Fruit fly (Drosophila melanogaster) whole organism, embryonic: ENCODE measurements around the gene Kah.

ENCODE experiments used
- ATbp ChIP-seq: fragments of 200-800 bp; sonication (Bioruptor generic); optimal IDR thresholded peaks from 2 replicates; lab custom pipeline; 2017; ENCODE audit warnings: missing biosample characterization, mild to moderate bottlenecking, missing genetic modification characterization, missing genetic modification reagents
- Adf1 ChIP-seq: fragments of 200-800 bp; sonication (Bioruptor generic); IDR thresholded peaks from 2 replicates; pipeline ENCODE4 v1.3.6; 2022; ENCODE audit warnings: missing biosample characterization, missing genetic modification characterization
- Antp ChIP-seq: fragments of 200-800 bp; sonication (Bioruptor generic); optimal IDR thresholded peaks from 3 replicates; lab custom pipeline; 2016; ENCODE audit warnings: missing biosample characterization, missing genetic modification characterization
- B-H1 ChIP-seq: fragments of 200-800 bp; sonication (Bioruptor generic); IDR thresholded peaks from 3 replicates; pipeline ENCODE4 v1.3.6; 2022; ENCODE audit warnings: missing biosample characterization, missing genetic modification characterization
- CG12391 ChIP-seq: fragments of 200-800 bp; sonication (Bioruptor generic); optimal IDR thresholded peaks from 3 replicates; lab custom pipeline; 2018; ENCODE audit warnings: missing biosample characterization, mild to moderate bottlenecking, missing genetic modification characterization, moderate library complexity
- CG13123 ChIP-seq: fragments of 200-800 bp; sonication (Bioruptor generic); optimal IDR thresholded peaks from 2 replicates; lab custom pipeline; 2016; ENCODE audit warnings: missing biosample characterization, missing genetic modification characterization
- CG13424 ChIP-seq: fragments of 200-800 bp; sonication (Bioruptor generic); optimal IDR thresholded peaks from 2 replicates; lab custom pipeline; 2019; ENCODE audit warnings: missing biosample characterization, mild to moderate bottlenecking, missing genetic modification characterization, moderate library complexity
- CG14014 ChIP-seq: fragments of 200-800 bp; sonication (Bioruptor generic); IDR thresholded peaks from 2 replicates; pipeline ENCODE4 v1.3.6; 2022; ENCODE audit warnings: missing biosample characterization, missing genetic modification characterization
- CG14710 ChIP-seq: fragments of 200-800 bp; sonication (Bioruptor generic); optimal IDR thresholded peaks from 3 replicates; lab custom pipeline; 2019; ENCODE audit warnings: missing biosample characterization, mild to moderate bottlenecking, missing genetic modification characterization, moderate library complexity
- CG15601 ChIP-seq: fragments of 200-800 bp; sonication (Bioruptor generic); optimal IDR thresholded peaks from 3 replicates; lab custom pipeline; 2019; ENCODE audit warnings: missing biosample characterization, mild to moderate bottlenecking, missing genetic modification characterization, moderate library complexity
- CG15696 ChIP-seq: fragments of 200-800 bp; sonication (Bioruptor generic); optimal IDR thresholded peaks from 2 replicates; lab custom pipeline; 2019; ENCODE audit warnings: missing biosample characterization, mild to moderate bottlenecking, missing genetic modification characterization, moderate library complexity
- CG17802 ChIP-seq: fragments of 200-800 bp; sonication (Bioruptor generic); optimal IDR thresholded peaks from 2 replicates; lab custom pipeline; 2018; ENCODE audit warnings: missing biosample characterization, mild to moderate bottlenecking, missing genetic modification characterization, moderate library complexity
- CG17912 ChIP-seq: fragments of 200-800 bp; sonication (Bioruptor generic); optimal IDR thresholded peaks from 2 replicates; lab custom pipeline; 2018; ENCODE audit warnings: missing biosample characterization, mild to moderate bottlenecking, missing genetic modification characterization
- CG2875 ChIP-seq: fragments of 200-800 bp; sonication (Bioruptor generic); optimal IDR thresholded peaks from 2 replicates; lab custom pipeline; 2017; ENCODE audit warnings: missing biosample characterization, mild to moderate bottlenecking, missing genetic modification characterization, missing genetic modification reagents
- CG33557 ChIP-seq: fragments of 200-800 bp; sonication (Bioruptor generic); optimal IDR thresholded peaks from 2 replicates; lab custom pipeline; 2019; ENCODE audit warnings: missing biosample characterization, mild to moderate bottlenecking, missing genetic modification characterization, moderate library complexity
- CG3726 ChIP-seq: fragments of 200-800 bp; sonication (Bioruptor generic); IDR thresholded peaks from 3 replicates; pipeline ENCODE4, ENCODE4 v1.3.6; 2022; ENCODE audit warnings: missing biosample characterization, missing genetic modification characterization
- CG6813 ChIP-seq: fragments of 200-800 bp; sonication (Bioruptor generic); optimal IDR thresholded peaks from 2 replicates; lab custom pipeline; 2017; ENCODE audit warnings: missing biosample characterization, missing genetic modification characterization, mild to moderate bottlenecking, moderate library complexity, missing genetic modification reagents
- CG6854 ChIP-seq: fragments of 200-800 bp; sonication (Bioruptor generic); optimal IDR thresholded peaks from 3 replicates; lab custom pipeline; 2017; ENCODE audit warnings: missing biosample characterization, mild to moderate bottlenecking, missing genetic modification characterization
- CG7372 ChIP-seq: fragments of 200-800 bp; sonication (Bioruptor generic); IDR thresholded peaks from 2 replicates; pipeline ENCODE4 v1.3.6; 2022; ENCODE audit warnings: missing biosample characterization, missing genetic modification characterization
- CG7745 ChIP-seq: fragments of 200-800 bp; sonication (Bioruptor generic); optimal IDR thresholded peaks from 2 replicates; lab custom pipeline; 2018; ENCODE audit warnings: missing biosample characterization, mild to moderate bottlenecking, missing genetic modification characterization, moderate library complexity
- CG8089 ChIP-seq: fragments of 200-800 bp; sonication (Bioruptor generic); optimal IDR thresholded peaks from 3 replicates; lab custom pipeline; 2016; ENCODE audit warnings: missing biosample characterization, missing genetic modification characterization
- CG8478 ChIP-seq: fragments of >200 bp; optimal IDR thresholded peaks from 2 replicates; lab custom pipeline; 2018
- CG9797 ChIP-seq: fragments of 200-800 bp; sonication (Bioruptor generic); optimal IDR thresholded peaks from 3 replicates; lab custom pipeline; 2018; ENCODE audit warnings: missing biosample characterization, mild to moderate bottlenecking, missing genetic modification characterization
- Camta ChIP-seq: fragments of 200-800 bp; sonication (Bioruptor generic); optimal IDR thresholded peaks from 2 replicates; lab custom pipeline; 2016; ENCODE audit warnings: missing biosample characterization, missing genetic modification characterization
- Ets65A ChIP-seq: fragments of 200-800 bp; sonication (Bioruptor generic); peaks from one replicate; lab custom pipeline; 2016; ENCODE audit warnings: missing biosample characterization, missing genetic modification characterization
- HLH54F ChIP-seq: fragments of 200-800 bp; sonication (Bioruptor generic); optimal IDR thresholded peaks from 3 replicates; lab custom pipeline; 2016; ENCODE audit warnings: missing biosample characterization, missing genetic modification characterization
- Hr39 ChIP-seq: fragments of >200 bp; optimal IDR thresholded peaks from 2 replicates; lab custom pipeline; 2017
- Mes4 ChIP-seq: fragments of 200-800 bp; sonication (Bioruptor generic); optimal IDR thresholded peaks from 2 replicates; lab custom pipeline; 2016; ENCODE audit warnings: missing biosample characterization, missing genetic modification characterization
- TFAM ChIP-seq: fragments of 200-800 bp; sonication (Bioruptor generic); optimal IDR thresholded peaks from 2 replicates; lab custom pipeline; 2017; ENCODE audit warnings: missing biosample characterization, missing genetic modification characterization, inconsistent platforms
- Trl ChIP-seq, 3 experiments: fragments of >200 bp in 2 of 3; fragments of 200-800 bp in 1 of 3; sonication (Bioruptor generic) in 1 of 3; optimal IDR thresholded peaks; 2 replicates in 1 of 3; 3 replicates in 2 of 3; lab custom pipeline; 2016 to 2017; ENCODE audit warnings: missing biosample characterization in 1 of 3, missing genetic modification characterization in 1 of 3
- bcd ChIP-seq: fragments of 200-800 bp; sonication (Bioruptor generic); optimal IDR thresholded peaks from 2 replicates; lab custom pipeline; 2017; ENCODE audit warnings: missing biosample characterization, mild to moderate bottlenecking, missing genetic modification characterization
- bigmax ChIP-seq: fragments of 200-800 bp; sonication (Bioruptor generic); optimal IDR thresholded peaks from 2 replicates; lab custom pipeline; 2018; ENCODE audit warnings: missing biosample characterization, mild to moderate bottlenecking, missing genetic modification characterization
- cad ChIP-seq: fragments of >200 bp; optimal IDR thresholded peaks from 2 replicates; lab custom pipeline; 2017; ENCODE audit warnings: missing biosample characterization, missing genetic modification characterization
- caup ChIP-seq: fragments of 200-800 bp; sonication (Bioruptor generic); optimal IDR thresholded peaks from 3 replicates; lab custom pipeline; 2017; ENCODE audit warnings: missing biosample characterization, mild to moderate bottlenecking, missing genetic modification characterization, moderate library complexity; ENCODE audit not compliant: severe bottlenecking
- chm ChIP-seq: fragments of 200-800 bp; sonication (Bioruptor generic); IDR thresholded peaks from 2 replicates; pipeline ENCODE4 v1.3.6; 2022; ENCODE audit warnings: missing biosample characterization, missing genetic modification characterization
- ci ChIP-seq: fragments of 200-800 bp; sonication (Bioruptor generic); IDR thresholded peaks from 3 replicates; pipeline ENCODE4 v1.3.6; 2022; ENCODE audit warnings: missing biosample characterization, missing genetic modification characterization
- dimm ChIP-seq: fragments of 200-800 bp; sonication (Bioruptor generic); IDR thresholded peaks from 2 replicates; pipeline ENCODE4 v1.3.6; 2022; ENCODE audit warnings: missing biosample characterization, missing genetic modification characterization
- dmrt11E ChIP-seq: fragments of 200-800 bp; sonication (Bioruptor generic); optimal IDR thresholded peaks from 3 replicates; lab custom pipeline; 2018; ENCODE audit warnings: missing biosample characterization, mild to moderate bottlenecking, missing genetic modification characterization, moderate library complexity
- ems ChIP-seq: fragments of 200-800 bp; sonication (Bioruptor generic); optimal IDR thresholded peaks from 3 replicates; lab custom pipeline; 2016; ENCODE audit warnings: missing biosample characterization, missing genetic modification characterization
- eve ChIP-seq, 2 experiments: fragments of >200 bp; optimal IDR thresholded peaks; 2 replicates each; lab custom pipeline; 2017; ENCODE audit warnings: missing biosample characterization in 2 of 2, missing genetic modification characterization in 2 of 2
- gem ChIP-seq: fragments of 200-800 bp; sonication (Bioruptor generic); optimal IDR thresholded peaks from 2 replicates; lab custom pipeline; 2019; ENCODE audit warnings: missing biosample characterization, mild to moderate bottlenecking, missing genetic modification characterization, moderate library complexity
- mam ChIP-seq: fragments of 200-800 bp; sonication (Bioruptor generic); optimal IDR thresholded peaks from 3 replicates; lab custom pipeline; 2016; ENCODE audit warnings: missing biosample characterization, missing genetic modification characterization
- onecut ChIP-seq: fragments of 200-800 bp; sonication (Bioruptor generic); IDR thresholded peaks from 2 replicates; pipeline ENCODE4 v1.3.6; 2022; ENCODE audit warnings: missing biosample characterization, missing genetic modification characterization
- prd ChIP-seq, 3 experiments: fragments of >200 bp in 2 of 3; fragments of 200-800 bp in 1 of 3; sonication (Bioruptor generic) in 1 of 3; optimal IDR thresholded peaks in 2 of 3; IDR thresholded peaks in 1 of 3; 2 replicates in 2 of 3; 3 replicates in 1 of 3; pipeline versions ENCODE4 v1.3.6 to Lab custom; 2017 to 2022; ENCODE audit warnings: missing biosample characterization in 1 of 3, missing genetic modification characterization in 1 of 3
- run ChIP-seq: fragments of 200-800 bp; sonication (Bioruptor generic); optimal IDR thresholded peaks from 3 replicates; lab custom pipeline; 2018; ENCODE audit warnings: missing biosample characterization, mild to moderate bottlenecking, missing genetic modification characterization
- sens-2 ChIP-seq: fragments of 200-800 bp; sonication (Bioruptor generic); IDR thresholded peaks from 2 replicates; pipeline ENCODE4 v1.3.6; 2022; ENCODE audit warnings: missing biosample characterization, missing genetic modification characterization
- so ChIP-seq: fragments of 200-800 bp; sonication (Bioruptor generic); IDR thresholded peaks from 3 replicates; pipeline ENCODE4 v1.3.6; 2022; ENCODE audit warnings: missing biosample characterization, missing genetic modification characterization
- sob ChIP-seq: fragments of 200-800 bp; sonication (Bioruptor generic); IDR thresholded peaks from 2 replicates; pipeline ENCODE4 v1.3.6; 2022; ENCODE audit warnings: missing biosample characterization, missing genetic modification characterization
- unc-4 ChIP-seq: fragments of 200-800 bp; sonication (Bioruptor generic); IDR thresholded peaks from 2 replicates; pipeline ENCODE4 v1.3.6; 2022; ENCODE audit warnings: missing biosample characterization, missing genetic modification characterization; ENCODE audit not compliant: partially characterized antibody
- wdn ChIP-seq: fragments of 200-800 bp; sonication (Bioruptor generic); IDR thresholded peaks from 2 replicates; pipeline ENCODE4 v1.3.6; 2022; ENCODE audit warnings: missing biosample characterization, missing genetic modification characterization

Gene Kah

dm6 chr3L:615425-616046, 26.5 kb upstream of the Kah start (continued):
- no peak for TF ChIP-seq CG7745 (tag; lab: Kevin White, UChicago)
- peak; percentile 66 for TF ChIP-seq CG2875 (GFP tag; lab: Kevin White, UChicago)
- TF ChIP-seq sens-2 (GFP tag; lab: Robert Waterston, UW) = peak; percentile 81
- peak; percentile 59 for TF ChIP-seq ems (GFP tag; lab: Kevin White, UChicago)
- peak; percentile 79 for TF ChIP-seq CG13123
- peak; percentile 81 for TF ChIP-seq run (tag; lab: Kevin White, UChicago)
- peak; percentile 81 for TF ChIP-seq Mes4 (GFP tag; lab: Kevin White, UChicago)
- TF ChIP-seq CG15696 = peak; percentile 67
- TF ChIP-seq CG6854 = peak; percentile 29
- TF ChIP-seq CG17802 (tag; lab: Kevin White, UChicago) = peak; percentile 77
- peak; percentile 88 for TF ChIP-seq CG14710 (tag; lab: Kevin White, UChicago)
- no peak for TF ChIP-seq Hr39 (lab: Kevin White, UChicago)
- peak; percentile 86 for TF ChIP-seq ATbp (GFP tag; lab: Kevin White, UChicago)
- peak; percentile 79 for TF ChIP-seq CG7372 (GFP tag; lab: Robert Waterston, UW)
- TF ChIP-seq dimm (GFP tag; lab: Robert Waterston, UW) = peak; percentile 64
- peak; percentile 67 for TF ChIP-seq caup
- peak in 1 of 2 experiments; percentile 92 for TF ChIP-seq eve (GFP tag; optimal IDR thresholded peaks at IDR 0.05; lab: Kevin White, UChicago)
- TF ChIP-seq CG3726 (GFP tag; lab: Robert Waterston, UW) = peak; percentile 85
- TF ChIP-seq unc-4 (GFP tag; lab: Robert Waterston, UW) = no peak
- TF ChIP-seq Ets65A (GFP tag; lab: Kevin White, UChicago) = peak; percentile 95
- no peak for TF ChIP-seq prd (optimal IDR thresholded peaks at IDR 0.05; lab: Kevin White, UChicago)
- peak; percentile 93 for TF ChIP-seq prd (GFP tag; IDR thresholded peaks at IDR 0.05; lab: Robert Waterston, UW)
- 0 out of 2 replicates have a peak, but pooled peaks have one; percentile 10 for TF ChIP-seq Adf1
- no peak for TF ChIP-seq cad (GFP tag; lab: Kevin White, UChicago)
- TF ChIP-seq so (GFP tag; lab: Robert Waterston, UW) = peak; percentile 89
- peak; percentile 88 for TF ChIP-seq CG13424 (tag; lab: Kevin White, UChicago)
- no peak for TF ChIP-seq CG17912 (GFP tag; lab: Kevin White, UChicago)
- peak; percentile 44 for TF ChIP-seq CG6813 (GFP tag; lab: Kevin White, UChicago)
- peak; percentile 91 for TF ChIP-seq Camta
- TF ChIP-seq CG12391 (tag; lab: Kevin White, UChicago) = peak; percentile 93
- peak; percentile 94 for TF ChIP-seq ci (GFP tag; lab: Robert Waterston, UW)
- TF ChIP-seq CG14014 = peak; percentile 86
- TF ChIP-seq CG9797 (GFP tag; lab: Kevin White, UChicago) = no peak
- peak; percentile 89 for TF ChIP-seq dmrt11E (tag; lab: Kevin White, UChicago)
- peak; percentile 35 for TF ChIP-seq HLH54F (GFP tag; lab: Kevin White, UChicago)
- TF ChIP-seq mam = peak; percentile 75
- peak; percentile 90 for TF ChIP-seq chm (GFP tag; lab: Robert Waterston, UW)
- TF ChIP-seq Antp (GFP tag; lab: Kevin White, UChicago) = peak; percentile 85
- TF ChIP-seq bigmax = no peak
- TF ChIP-seq CG8089 = peak; percentile 78
- TF ChIP-seq wdn (GFP tag; lab: Robert Waterston, UW) = peak; percentile 51; the same call in 1 of the 2 replicates
- TF ChIP-seq CG8478 (lab: Kevin White, UChicago) = no peak
- TF ChIP-seq bcd (GFP tag; lab: Kevin White, UChicago) = peak; percentile 81
- TF ChIP-seq Trl (optimal IDR thresholded peaks at IDR 0.05; lab: Kevin White, UChicago) = no peak
- peak; percentile 82 for TF ChIP-seq Trl (GFP tag; optimal IDR thresholded peaks at IDR 0.05; lab: Kevin White, UChicago)
- peak; percentile 37 for TF ChIP-seq TFAM
- peak; percentile 74 for TF ChIP-seq sob
- TF ChIP-seq onecut (GFP tag; lab: Robert Waterston, UW) = peak; percentile 68
- peak; percentile 90 for TF ChIP-seq B-H1 (GFP tag; lab: Robert Waterston, UW)
- TF ChIP-seq CG15601 (tag; lab: Kevin White, UChicago) = peak; percentile 86
- peak; percentile 63 for TF ChIP-seq CG33557 (GFP tag; lab: Kevin White, UChicago)
- TF ChIP-seq gem = peak; percentile 95
